Worm (Caenorhabditis elegans) whole organism, L4 larva: ENCODE data around the gene hrg-1.

Experiments
- T26A8.4 ChIP-seq: fragments of 200-800 bp; sonication (Bioruptor generic); IDR thresholded peaks from 2 replicates; pipeline ENCODE4 v1.3.6; 2022; ENCODE audit warnings: missing genetic modification characterization, missing compliant biosample characterization
- Y5F2A.4 ChIP-seq: fragments of 200-800 bp; sonication (Bioruptor generic); optimal IDR thresholded peaks from 2 replicates; lab custom pipeline; 2018; ENCODE audit warnings: mild to moderate bottlenecking, missing genetic modification characterization, missing compliant biosample characterization
- Y75B8A.6 ChIP-seq: fragments of 200-800 bp; sonication (Bioruptor generic); IDR thresholded peaks from 2 replicates; pipeline ENCODE4 v1.3.6; 2022; ENCODE audit warnings: missing genetic modification reagents, missing genetic modification characterization, missing compliant biosample characterization
- ZK546.5 ChIP-seq, 2 experiments: sonication (generic microtip); optimal IDR thresholded peaks; 2 replicates each; lab custom pipeline; 2017; ENCODE audit warnings: missing biosample characterization in 2 of 2, missing genetic modification characterization in 2 of 2
- aha-1 ChIP-seq: fragments of 150-350 bp; peaks from one replicate; lab custom pipeline; 2014; ENCODE audit warnings: missing biosample characterization, missing genetic modification characterization
- ama-1 ChIP-seq: fragments of 150-350 bp; optimal IDR thresholded peaks from 2 replicates; lab custom pipeline; 2014; ENCODE audit warnings: inconsistent platforms, mixed read lengths
- ces-1 ChIP-seq: fragments of 150-350 bp; sonication (generic microtip); optimal IDR thresholded peaks from 4 replicates; lab custom pipeline; 2014; ENCODE audit warnings: missing biosample characterization, missing genetic modification reagents, missing genetic modification characterization
- daf-16 ChIP-seq, 3 experiments: sonication (generic microtip); optimal IDR thresholded peaks; 2 replicates each; lab custom pipeline; 2016 to 2017; ENCODE audit warnings: missing genetic modification characterization in 3 of 3, missing genetic modification reagents in 3 of 3, mild to moderate bottlenecking in 2 of 3, missing compliant biosample characterization in 2 of 3, missing biosample characterization in 1 of 3, moderate library complexity in 1 of 3
- dmd-8 ChIP-seq: fragments of 200-800 bp; sonication (Bioruptor generic); IDR thresholded peaks from 2 replicates; pipeline ENCODE4 v1.3.6; 2022; ENCODE audit warnings: missing genetic modification characterization, missing compliant biosample characterization
- dmd-9 ChIP-seq: fragments of 200-800 bp; sonication (Bioruptor generic); IDR thresholded peaks from 2 replicates; pipeline ENCODE4 v1.3.6; 2022; ENCODE audit warnings: missing genetic modification reagents, missing genetic modification characterization, missing compliant biosample characterization
- dpl-1 ChIP-seq: fragments of 150-350 bp; optimal IDR thresholded peaks from 2 replicates; lab custom pipeline; 2014; ENCODE audit warnings: missing biosample characterization, missing genetic modification reagents, missing genetic modification characterization
- duxl-1 ChIP-seq: sonication (generic microtip); optimal IDR thresholded peaks from 2 replicates; lab custom pipeline; 2016; ENCODE audit warnings: mild to moderate bottlenecking, missing genetic modification characterization, moderate library complexity, missing compliant biosample characterization; ENCODE audit not compliant: poor library complexity
- dve-1 ChIP-seq: sonication (generic microtip); optimal IDR thresholded peaks from 2 replicates; lab custom pipeline; 2017; ENCODE audit warnings: antibody characterized with exemption, mild to moderate bottlenecking, missing genetic modification characterization, missing compliant biosample characterization; ENCODE audit not compliant: insufficient read depth
- egl-27 ChIP-seq: sonication (generic microtip); optimal IDR thresholded peaks from 3 replicates; lab custom pipeline; 2017; ENCODE audit warnings: missing biosample characterization, missing genetic modification reagents, missing genetic modification characterization
- egl-43 ChIP-seq: fragments of 200-800 bp; sonication (Bioruptor generic); IDR thresholded peaks from 2 replicates; pipeline ENCODE4 v1.3.6; 2022; ENCODE audit warnings: missing genetic modification reagents, missing genetic modification characterization, missing compliant biosample characterization
- gei-8 ChIP-seq: fragments of 200-800 bp; sonication (Bioruptor generic); optimal IDR thresholded peaks from 2 replicates; lab custom pipeline; 2018; ENCODE audit warnings: mild to moderate bottlenecking, missing genetic modification characterization, missing compliant biosample characterization
- hif-1 ChIP-seq, 2 experiments: sonication (generic microtip); optimal IDR thresholded peaks; 2 replicates each; lab custom pipeline; 2016 to 2017; ENCODE audit warnings: missing compliant biosample characterization in 2 of 2, missing genetic modification characterization in 2 of 2, missing genetic modification reagents in 2 of 2, missing genotype in 2 of 2, mild to moderate bottlenecking in 1 of 2
- hlh-30 ChIP-seq: sonication (generic microtip); optimal IDR thresholded peaks from 2 replicates; lab custom pipeline; 2017; ENCODE audit warnings: antibody characterized with exemption, mild to moderate bottlenecking, missing genetic modification characterization, missing compliant biosample characterization; ENCODE audit not compliant: insufficient read depth
- jun-1 ChIP-seq: fragments of 150-350 bp; optimal IDR thresholded peaks from 2 replicates; lab custom pipeline; 2014; ENCODE audit warnings: missing biosample characterization, missing genetic modification reagents, missing genetic modification characterization
- lim-7 ChIP-seq: fragments of 200-800 bp; sonication (Bioruptor generic); IDR thresholded peaks from 2 replicates; pipeline ENCODE4 v1.3.6; 2022; ENCODE audit warnings: missing genetic modification characterization, missing compliant biosample characterization
- lin-38 ChIP-seq: fragments of 200-800 bp; sonication (Bioruptor generic); IDR thresholded peaks from 2 replicates; pipeline ENCODE4 v1.3.6; 2022; ENCODE audit warnings: missing genetic modification reagents, missing genetic modification characterization, missing compliant biosample characterization
- lin-39 ChIP-seq: fragments of 150-350 bp; optimal IDR thresholded peaks from 2 replicates; lab custom pipeline; 2014; ENCODE audit warnings: missing biosample characterization, missing genetic modification reagents, missing genetic modification characterization
- mxl-2 ChIP-seq: fragments of 200-800 bp; sonication (Bioruptor generic); conservative IDR thresholded peaks from 2 replicates; pipeline ENCODE4 v1.3.6; 2022; ENCODE audit warnings: missing genetic modification reagents, missing genetic modification characterization, missing compliant biosample characterization
- mxl-3 ChIP-seq: fragments of 200-800 bp; sonication (Bioruptor generic); optimal IDR thresholded peaks from 2 replicates; lab custom pipeline; 2018; ENCODE audit warnings: mild to moderate bottlenecking, missing genetic modification characterization, missing compliant biosample characterization
- nhr-102 ChIP-seq: sonication (generic microtip); optimal IDR thresholded peaks from 2 replicates; lab custom pipeline; 2016; ENCODE audit warnings: mild to moderate bottlenecking, missing genetic modification characterization, moderate library complexity, missing compliant biosample characterization
- nhr-11 ChIP-seq: fragments of 150-350 bp; optimal IDR thresholded peaks from 2 replicates; lab custom pipeline; 2014; ENCODE audit warnings: missing biosample characterization, missing genetic modification characterization
- nhr-111 ChIP-seq: fragments of 200-800 bp; sonication (Bioruptor generic); optimal IDR thresholded peaks from 2 replicates; lab custom pipeline; 2018; ENCODE audit warnings: mild to moderate bottlenecking, missing genetic modification characterization, missing compliant biosample characterization
- nhr-25 ChIP-seq: sonication (generic microtip); optimal IDR thresholded peaks from 2 replicates; lab custom pipeline; 2017; ENCODE audit warnings: missing genetic modification characterization, mild to moderate bottlenecking, missing compliant biosample characterization, antibody characterized with exemption, moderate library complexity, borderline replicate concordance; ENCODE audit not compliant: insufficient read depth
- nhr-6 ChIP-seq: fragments of 150-350 bp; optimal IDR thresholded peaks from 2 replicates; lab custom pipeline; 2014; ENCODE audit warnings: missing biosample characterization, missing genetic modification characterization
- pha-4 ChIP-seq, 2 experiments: fragments of 150-350 bp in 1 of 2; fragments of 200-800 bp in 1 of 2; sonication (Bioruptor generic) in 1 of 2; IDR thresholded peaks in 1 of 2; optimal IDR thresholded peaks in 1 of 2; 2 replicates each; pipeline versions ENCODE4 v1.3.6 to Lab custom; 2014 to 2022; ENCODE audit warnings: missing genetic modification characterization in 2 of 2, missing genetic modification reagents in 2 of 2, missing biosample characterization in 1 of 2, missing compliant biosample characterization in 1 of 2
- rbr-2 ChIP-seq: sonication (generic microtip); optimal IDR thresholded peaks from 2 replicates; lab custom pipeline; 2016; ENCODE audit warnings: missing genotype, missing genetic modification characterization, missing compliant biosample characterization
- saeg-2 ChIP-seq: fragments of 200-800 bp; sonication (Bioruptor generic); IDR thresholded peaks from 2 replicates; pipeline ENCODE4 v1.3.6; 2022; ENCODE audit warnings: missing genetic modification reagents, missing genetic modification characterization, missing compliant biosample characterization
- set-16 ChIP-seq: fragments of 200-800 bp; sonication (Bioruptor generic); IDR thresholded peaks from 2 replicates; pipeline ENCODE4 v1.3.6; 2022; ENCODE audit warnings: missing genetic modification reagents, missing genetic modification characterization, missing compliant biosample characterization
- spr-3 ChIP-seq: fragments of 200-800 bp; sonication (Bioruptor generic); optimal IDR thresholded peaks from 2 replicates; lab custom pipeline; 2018; ENCODE audit warnings: mild to moderate bottlenecking, missing genetic modification characterization, missing compliant biosample characterization
- unc-130 ChIP-seq: sonication (generic microtip); optimal IDR thresholded peaks from 2 replicates; lab custom pipeline; 2016; ENCODE audit warnings: missing genetic modification reagents, missing genetic modification characterization, missing compliant biosample characterization
- vab-7 ChIP-seq: fragments of 200-800 bp; sonication (Bioruptor generic); IDR thresholded peaks from 2 replicates; pipeline ENCODE4 v1.3.6; 2022; ENCODE audit warnings: missing genetic modification reagents, missing genetic modification characterization, missing compliant biosample characterization
- zfp-3 ChIP-seq: fragments of 200-800 bp; sonication (Bioruptor generic); conservative IDR thresholded peaks from 2 replicates; pipeline ENCODE4 v1.3.6; 2022; ENCODE audit warnings: missing genetic modification reagents, missing genetic modification characterization, missing compliant biosample characterization

hrg-1 gene

ce11 chrX:3994418-3994817, 21.6 kb downstream of the hrg-1 start (continued):
- TF ChIP-seq ces-1 (GFP tag; lab: Kevin White, UChicago) (no peak), nhr-11 (tag; lab: Kevin White, UChicago) (no peak), lin-39 (tag; lab: Kevin White, UChicago) (no peak), jun-1 (tag; lab: Kevin White, UChicago) (no peak), nhr-6 (tag; lab: Kevin White, UChicago) (no peak), duxl-1 (tag; lab: Kevin White, UChicago) (no peak), ZK546.5 (tag; optimal IDR thresholded peaks at IDR 0.05; lab: Kevin White, UChicago) (no peak), lim-7 (0 out of 2 replicates have a peak, but pooled peaks have one; percentile 50), set-16 (GFP tag; lab: Robert Waterston, UW) (no peak), mxl-3 (GFP tag; lab: Kevin White, UChicago) (peak; percentile 18), unc-130 (GFP tag; lab: Kevin White, UChicago) (no peak), egl-43 (GFP tag; lab: Robert Waterston, UW) (peak; percentile 80), ama-1 (no peak), gei-8 (peak; percentile 20), nhr-111 (no peak), dve-1 (tag; lab: Kevin White, UChicago) (peak; percentile 6), nhr-102 (no peak), saeg-2 (GFP tag; lab: Robert Waterston, UW) (no peak), vab-7 (GFP tag; lab: Robert Waterston, UW) (peak; percentile 51; the same call in 1 of the 2 replicates), pha-4 (GFP tag; IDR thresholded peaks at IDR 0.05; lab: Robert Waterston, UW) (peak; percentile 25; the same call in 1 of the 2 replicates), pha-4 (tag; optimal IDR thresholded peaks at IDR 0.05; lab: Kevin White, UChicago) (no peak), nhr-25 (tag; lab: Kevin White, UChicago) (no peak), lin-38 (no peak), rbr-2 (tag; lab: Kevin White, UChicago) (peak; percentile 36), mxl-2 (no peak), dmd-9 (GFP tag; lab: Robert Waterston, UW) (no peak), hif-1 (tag; optimal IDR thresholded peaks at IDR 0.05; lab: Kevin White, UChicago) (no peak), hlh-30 (peak; percentile 33), spr-3 (GFP tag; lab: Kevin White, UChicago) (peak; percentile 19), zfp-3 (GFP tag; lab: Robert Waterston, UW) (0 out of 2 replicates have a peak, but pooled peaks have one; percentile 40), dpl-1 (GFP tag; lab: Kevin White, UChicago) (no peak), daf-16 (GFP tag; optimal IDR thresholded peaks at IDR 0.05; lab: Kevin White, UChicago) (peak in 1 of 2 experiments; percentile 29), daf-16 (tag; optimal IDR thresholded peaks at IDR 0.05; lab: Kevin White, UChicago) (no peak)

- TF ChIP-seq egl-27 (no peak), aha-1 (tag; lab: Kevin White, UChicago) (peak; percentile 97), dpl-1 (GFP tag; lab: Kevin White, UChicago) (no peak)
These were observed 24.4 kb downstream of the hrg-1 start for ce11 chrX:3991652-3992051.

DNA sequence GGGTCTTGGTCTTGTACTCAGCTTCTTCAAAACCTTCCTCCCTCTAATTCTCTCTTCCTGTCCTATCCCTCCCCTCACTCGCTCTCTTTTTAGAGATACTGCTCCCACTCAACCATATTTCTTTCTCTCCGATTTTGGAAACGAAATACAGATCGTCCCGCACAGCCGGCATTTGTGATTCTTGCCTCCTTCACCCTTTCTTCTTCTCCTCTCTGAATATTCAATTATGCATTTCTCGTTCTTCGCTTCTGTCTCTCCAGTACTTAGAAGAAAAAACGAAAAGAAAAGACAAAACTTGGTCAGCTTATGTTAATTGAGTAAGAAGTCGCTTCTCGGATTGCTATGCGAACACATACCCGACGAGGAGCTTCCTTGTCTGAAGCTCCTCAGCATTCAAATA, 25.1 kb downstream of the hrg-1 start:
- no peak for TF ChIP-seq dmd-8 (GFP tag; lab: Robert Waterston, UW)
- no peak for TF ChIP-seq T26A8.4 (GFP tag; lab: Robert Waterston, UW)
- no peak for TF ChIP-seq nhr-11 (tag; lab: Kevin White, UChicago)
- no peak for TF ChIP-seq ZK546.5 (tag; optimal IDR thresholded peaks at IDR 0.05; lab: Kevin White, UChicago)
- TF ChIP-seq daf-16 (GFP tag; optimal IDR thresholded peaks at IDR 0.05; lab: Kevin White, UChicago) = no peak
- TF ChIP-seq daf-16 (tag; optimal IDR thresholded peaks at IDR 0.05; lab: Kevin White, UChicago) = no peak
- TF ChIP-seq dve-1 (tag; lab: Kevin White, UChicago) = no peak
- no peak for TF ChIP-seq dpl-1 (GFP tag; lab: Kevin White, UChicago)
- TF ChIP-seq Y75B8A.6 (GFP tag; lab: Robert Waterston, UW) = no peak
- no peak for TF ChIP-seq duxl-1 (tag; lab: Kevin White, UChicago)
- TF ChIP-seq spr-3 (GFP tag; lab: Kevin White, UChicago) = no peak
- no peak for TF ChIP-seq Y5F2A.4 (GFP tag; lab: Kevin White, UChicago)
